Fruit fly (Drosophila melanogaster) S2 (cell line): ENCODE measurements around the gene kay.

ENCODE experiments used
- CG8478 ChIP-seq: fragments of >200 bp; optimal IDR thresholded peaks from 2 replicates; lab custom pipeline; 2018
- CTCF ChIP-seq, 2 experiments: fragments of >200 bp; optimal IDR thresholded peaks; 2 replicates each; lab custom pipeline; 2018

DNA sequence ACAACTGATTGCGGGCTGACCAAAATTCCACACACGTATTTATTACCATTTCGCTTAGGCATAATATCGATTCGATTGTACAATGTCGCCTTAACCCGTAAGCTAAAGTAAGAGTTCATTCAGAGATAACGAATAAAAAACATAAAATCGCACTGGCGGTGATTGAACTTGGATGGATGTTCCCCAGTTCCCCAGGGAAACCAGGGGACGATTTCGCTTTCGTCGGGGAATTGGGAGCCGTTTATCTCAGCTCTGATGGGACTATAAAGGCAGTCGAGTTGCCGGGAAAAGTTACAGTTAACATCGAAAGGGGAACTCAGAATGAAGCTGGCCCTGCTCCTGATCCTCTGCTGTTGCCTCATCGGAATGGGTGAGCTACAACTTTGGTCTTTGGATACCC lies 43.6 kb upstream of the kay start, which contains the start of gene CG34296:
- TF ChIP-seq CG8478 (lab: Kevin White, UChicago) (no peak), CTCF (optimal IDR thresholded peaks at IDR 0.05; lab: Kevin White, UChicago) (no peak)
